Fruit fly (Drosophila melanogaster): ENCODE measurements around the gene CG11902.

DNA sequence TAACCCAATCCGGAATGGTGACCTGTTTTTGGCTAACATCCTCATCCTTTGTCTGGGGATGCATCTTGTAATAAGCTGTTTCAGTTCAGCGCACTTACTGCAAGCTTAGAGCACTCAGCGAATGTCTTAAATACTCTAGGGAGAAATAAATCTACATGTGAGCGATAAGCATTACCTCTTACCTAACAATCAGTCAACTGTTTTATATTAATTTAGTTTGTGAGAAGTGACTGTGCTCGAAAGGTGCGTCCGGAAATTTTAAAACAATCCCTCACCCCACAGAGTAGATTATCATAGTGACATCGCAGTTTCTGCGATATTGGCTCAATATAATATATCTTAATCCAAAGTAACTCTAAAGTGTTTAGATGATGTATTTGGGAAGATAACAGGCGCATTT lies 17.0 kb upstream of the CG11902 start, which contains the start of gene CG10553:
- TF ChIP-seq CG15336 (GFP tag; IDR thresholded peaks at IDR 0.05) (no peak), CG4318 (GFP tag; optimal IDR thresholded peaks at IDR 0.05) (no peak), CG11902 (GFP tag; optimal IDR thresholded peaks at IDR 0.05) (no peak), Gug (GFP tag; IDR thresholded peaks at IDR 0.05) (no peak), CG6854 (GFP tag; optimal IDR thresholded peaks at IDR 0.05) (no peak), acj6 (GFP tag; optimal IDR thresholded peaks at IDR 0.05) (no peak), dac (GFP tag; optimal IDR thresholded peaks at IDR 0.05) (no peak), Blimp-1 (GFP tag; optimal IDR thresholded peaks at IDR 0.05) (no peak), Ets21C (GFP tag; optimal IDR thresholded peaks at IDR 0.05) (no peak)
